Worm (Caenorhabditis elegans): ENCODE measurements around the gene dcaf-1.
A peak's percentile ranks its signal among the peaks of the same experiment; 100 is the strongest.

Gene dcaf-1

ce11 chrIV:9672434-9672833 is 34.1 kb downstream of the dcaf-1 start (continued):
- TF ChIP-seq hlh-11 (tag; optimal IDR thresholded peaks at IDR 0.05) (peak; percentile 73), ceh-32 (tag; optimal IDR thresholded peaks at IDR 0.05; ENCODE audit: poor library complexity) (no peak), php-3 (GFP tag; IDR thresholded peaks at IDR 0.05) (no peak), skn-1 (tag; optimal IDR thresholded peaks at IDR 0.05) (no peak), set-16 (GFP tag; IDR thresholded peaks at IDR 0.05) (no peak), nhr-102 (tag; optimal IDR thresholded peaks at IDR 0.05) (no peak), T26A8.4 (GFP tag; IDR thresholded peaks at IDR 0.05) (no peak), lir-3 (tag; optimal IDR thresholded peaks at IDR 0.05) (no peak), nhr-111 (GFP tag; optimal IDR thresholded peaks at IDR 0.05) (no peak), aha-1 (tag) (peak; percentile 97), jun-1 (tag; optimal IDR thresholded peaks at IDR 0.05) (no peak), dmd-6 (GFP tag; IDR thresholded peaks at IDR 0.05) (peak; percentile 59), F49E8.2 (tag; optimal IDR thresholded peaks at IDR 0.05; ENCODE audit: borderline replicate concordance) (no peak), nhr-48 (tag; optimal IDR thresholded peaks at IDR 0.05) (peak; percentile 32), Y5F2A.4 (GFP tag; optimal IDR thresholded peaks at IDR 0.05) (no peak), lin-29 (GFP tag; IDR thresholded peaks at IDR 0.05) (no peak), ceh-28 (tag; optimal IDR thresholded peaks at IDR 0.05) (no peak), lim-7 (GFP tag; IDR thresholded peaks at IDR 0.05) (no peak), fkh-10 (GFP tag; optimal IDR thresholded peaks at IDR 0.05) (no peak), mep-1 (tag; optimal IDR thresholded peaks at IDR 0.05) (no peak), mxl-3 (GFP tag; optimal IDR thresholded peaks at IDR 0.05) (peak; percentile 7), F37D6.2 (tag; optimal IDR thresholded peaks at IDR 0.05) (no peak), ctbp-1 (GFP tag; IDR thresholded peaks at IDR 0.05) (no peak)

- TF ChIP-seq dmd-6 (GFP tag; IDR thresholded peaks at IDR 0.05) (peak; percentile 86), Y75B8A.6 (GFP tag; IDR thresholded peaks at IDR 0.05) (no peak), spr-1 (tag; optimal IDR thresholded peaks at IDR 0.05) (no peak), hmg-1.1 (GFP tag; IDR thresholded peaks at IDR 0.05) (0 out of 2 replicates have a peak, but pooled peaks have one; percentile 29), ceh-20 (GFP tag; IDR thresholded peaks at IDR 0.05) (no peak), snpc-4 (tag; optimal IDR thresholded peaks at IDR 0.05) (no peak), nhr-42 (GFP tag; IDR thresholded peaks at IDR 0.05) (no peak), rbr-2 (tag; optimal IDR thresholded peaks at IDR 0.05) (peak; percentile 13), egl-43 (GFP tag; IDR thresholded peaks at IDR 0.05) (no peak), pqm-1 (tag; optimal IDR thresholded peaks at IDR 0.05) (peak; percentile 79), nhr-10 (tag; optimal IDR thresholded peaks at IDR 0.05) (peak; percentile 30), hif-1 (tag; optimal IDR thresholded peaks at IDR 0.05) (peak in 1 of 2 experiments; percentile 37), F49E8.2 (tag; optimal IDR thresholded peaks at IDR 0.05; ENCODE audit: borderline replicate concordance) (no peak), nhr-48 (tag; optimal IDR thresholded peaks at IDR 0.05) (peak; percentile 82), vab-7 (GFP tag; IDR thresholded peaks at IDR 0.05) (no peak), fos-1 (tag; optimal IDR thresholded peaks at IDR 0.05) (no peak), sdz-12 (GFP tag; optimal IDR thresholded peaks at IDR 0.05) (no peak), tra-1 (GFP tag; IDR thresholded peaks at IDR 0.05) (no peak), T26A8.4 (GFP tag; IDR thresholded peaks at IDR 0.05) (no peak), madf-5 (GFP tag; IDR thresholded peaks at IDR 0.05) (no peak), lin-1 (GFP tag; IDR thresholded peaks at IDR 0.05) (0 out of 2 replicates have a peak, but pooled peaks have one; percentile 12), nhr-111 (GFP tag; optimal IDR thresholded peaks at IDR 0.05) (no peak), daf-16 (GFP tag; optimal IDR thresholded peaks at IDR 0.05) (peak in 1 of 2 experiments; percentile 39), daf-16 (tag; optimal IDR thresholded peaks at IDR 0.05) (peak; percentile 84), unc-62 (GFP tag; optimal IDR thresholded peaks at IDR 0.05 in 1 of 2) (peak in 1 of 2 experiments; percentile 95), unc-62 (tag; optimal IDR thresholded peaks at IDR 0.05) (no peak), tag-97 (GFP tag; IDR thresholded peaks at IDR 0.05) (no peak), ceh-32 (tag; optimal IDR thresholded peaks at IDR 0.05; ENCODE audit: poor library complexity) (no peak), ztf-7 (tag; optimal IDR thresholded peaks at IDR 0.05) (no peak), F10B5.3 (tag; optimal IDR thresholded peaks at IDR 0.05) (peak; percentile 12), ztf-11 (tag; optimal IDR thresholded peaks at IDR 0.05) (no peak), mxl-3 (GFP tag; optimal IDR thresholded peaks at IDR 0.05) (peak; percentile 86), zip-11 (GFP tag; IDR thresholded peaks at IDR 0.05) (no peak), snpc-1.2 (GFP tag; IDR thresholded peaks at IDR 0.05) (no peak)
Measured at ce11 chrIV:9671001-9671652, 35.4 kb downstream of the dcaf-1 start.
